Worm (Caenorhabditis elegans): ENCODE data around the gene mrp-6.

The mrp-6 gene

ce11 chrX:4209131-4209530, 22.6 kb upstream of the mrp-6 start (continued):
- TF ChIP-seq bed-1 (GFP tag; IDR thresholded peaks at IDR 0.05) (0 out of 2 replicates have a peak, but pooled peaks have one; percentile 83), aptf-3 (GFP tag; IDR thresholded peaks at IDR 0.05) (no peak), Y56A3A.18 (GFP tag; IDR thresholded peaks at IDR 0.05) (peak; percentile 100), hlh-26 (GFP tag; conservative IDR thresholded peaks at IDR 0.05) (no peak), ceh-58 (GFP tag; IDR thresholded peaks at IDR 0.05) (no peak), dpff-1 (tag; optimal IDR thresholded peaks at IDR 0.05) (peak; percentile 96), tbp1 (GFP tag; optimal IDR thresholded peaks at IDR 0.05) (peak; percentile 79), mxl-1 (tag; optimal IDR thresholded peaks at IDR 0.05) (no peak), zfh-2 (GFP tag; conservative IDR thresholded peaks at IDR 0.05) (peak; percentile 95), K12H6.12 (tag; optimal IDR thresholded peaks at IDR 0.05) (peak; percentile 98), nhr-27 (tag; optimal IDR thresholded peaks at IDR 0.05) (peak; percentile 89), snpc-1.3 (tag; optimal IDR thresholded peaks at IDR 0.05; ENCODE audit: insufficient read depth) (peak; percentile 75), him-1 (tag; optimal IDR thresholded peaks at IDR 0.05) (peak; percentile 24), madf-6 (GFP tag; IDR thresholded peaks at IDR 0.05) (peak; percentile 41), K11D2.4 (GFP tag; IDR thresholded peaks at IDR 0.05) (peak; percentile 99), attf-3 (GFP tag; conservative IDR thresholded peaks at IDR 0.05) (0 out of 2 replicates have a peak, but pooled peaks have one; percentile 21), ceh-100 (GFP tag; IDR thresholded peaks at IDR 0.05) (peak; percentile 85), ztf-6 (GFP tag; IDR thresholded peaks at IDR 0.05) (peak; percentile 96), F57C9.4 (tag; optimal IDR thresholded peaks at IDR 0.05) (peak; percentile 68), Y53F4B.3 (GFP tag; IDR thresholded peaks at IDR 0.05) (no peak), madf-3 (GFP tag; IDR thresholded peaks at IDR 0.05) (peak; percentile 90), rec-8 (tag; optimal IDR thresholded peaks at IDR 0.05) (peak; percentile 10 to 26), die-1 (tag; optimal IDR thresholded peaks at IDR 0.05) (peak; percentile 80), nhr-90 (tag; optimal IDR thresholded peaks at IDR 0.05) (peak; percentile 91), nhr-179 (tag; optimal IDR thresholded peaks at IDR 0.05) (peak; percentile 80), let-607 (tag; optimal IDR thresholded peaks at IDR 0.05) (peak; percentile 75 to 94), lin-40 (tag; optimal IDR thresholded peaks at IDR 0.05) (peak; percentile 100), hlh-12 (tag; optimal IDR thresholded peaks at IDR 0.05) (no peak), D2030.7 (GFP tag; IDR thresholded peaks at IDR 0.05) (no peak), hrde-1 (tag; optimal IDR thresholded peaks at IDR 0.05; ENCODE audit: borderline replicate concordance) (no peak), hmg-20 (GFP tag; IDR thresholded peaks at IDR 0.05) (peak; percentile 97), F55B11.4 (tag; optimal IDR thresholded peaks at IDR 0.05; ENCODE audit: borderline replicate concordance, insufficient read depth) (no peak), lin-26 (GFP tag; IDR thresholded peaks at IDR 0.05) (peak; percentile 86), ceh-40 (GFP tag; IDR thresholded peaks at IDR 0.05) (peak; percentile 80; the same call in 1 of the 2 replicates), snpc-4 (GFP tag; optimal IDR thresholded peaks at IDR 0.05) (peak; percentile 71), snpc-4 (tag; optimal IDR thresholded peaks at IDR 0.05) (peak; percentile 81 to 89 (median 86)), zim-3 (tag; optimal IDR thresholded peaks at IDR 0.05) (peak; percentile 71), mcd-1 (GFP tag; IDR thresholded peaks at IDR 0.05) (peak; percentile 92), akir-1 (GFP tag; optimal IDR thresholded peaks at IDR 0.05) (peak; percentile 77), egrh-3 (GFP tag; IDR thresholded peaks at IDR 0.05) (no peak), ama-1 (optimal IDR thresholded peaks at IDR 0.05) (no peak), ama-1 (GFP tag; optimal IDR thresholded peaks at IDR 0.05) (peak; percentile 26 to 68), F57A8.1 (GFP tag; optimal IDR thresholded peaks at IDR 0.05) (peak; percentile 64), lin-35 (GFP tag; optimal IDR thresholded peaks at IDR 0.05) (peak in 2 of 3 experiments; percentile 80 to 99), hmg-1.2 (GFP tag; IDR thresholded peaks at IDR 0.05) (peak; percentile 90), somi-1 (GFP tag; optimal IDR thresholded peaks at IDR 0.05) (peak; percentile 96), atf-7 (tag; optimal IDR thresholded peaks at IDR 0.05) (peak; percentile 98), pbrm-1 (GFP tag; IDR thresholded peaks at IDR 0.05) (peak; percentile 97)
